Worm (Caenorhabditis elegans): ENCODE measurements around the gene dpy-18.

ce11 chrIII:11343041-11343440 lies 34.7 kb downstream of the dpy-18 start, which contains the start of the genes T28D6.6 and pen-2:
- no peak for TF ChIP-seq klf-2 (GFP tag; conservative IDR thresholded peaks at IDR 0.05)
- no peak for TF ChIP-seq flt-1 (GFP tag; IDR thresholded peaks at IDR 0.05)
- TF ChIP-seq tab-1 (GFP tag; IDR thresholded peaks at IDR 0.05), result no peak
